Fruit fly (Drosophila melanogaster) whole organism, embryonic: ENCODE results near the gene mAChR-C.

Experiments used
- Atf6 ChIP-seq: fragments of 200-800 bp; sonication (Bioruptor generic); IDR thresholded peaks from 2 replicates; pipeline ENCODE4 v1.3.6; 2022; ENCODE audit warnings: missing biosample characterization, missing genetic modification characterization
- B-H1 ChIP-seq: fragments of 200-800 bp; sonication (Bioruptor generic); IDR thresholded peaks from 3 replicates; pipeline ENCODE4 v1.3.6; 2022; ENCODE audit warnings: missing biosample characterization, missing genetic modification characterization
- Bteb2 ChIP-seq: fragments of 200-800 bp; sonication (Bioruptor generic); optimal IDR thresholded peaks from 2 replicates; lab custom pipeline; 2016; ENCODE audit warnings: missing biosample characterization, missing genetic modification characterization
- CG10462 ChIP-seq: fragments of 200-800 bp; sonication (Bioruptor generic); optimal IDR thresholded peaks from 2 replicates; lab custom pipeline; 2016; ENCODE audit warnings: missing biosample characterization, missing genetic modification characterization
- CG11456 ChIP-seq: fragments of 200-800 bp; sonication (Bioruptor generic); IDR thresholded peaks from 3 replicates; pipeline ENCODE4 v1.3.6; 2022; ENCODE audit warnings: missing biosample characterization, missing genetic modification characterization
- CG12155 ChIP-seq: fragments of 200-800 bp; sonication (Bioruptor generic); optimal IDR thresholded peaks from 3 replicates; lab custom pipeline; 2016; ENCODE audit warnings: missing biosample characterization, missing genetic modification characterization
- CG14965 ChIP-seq: fragments of 200-800 bp; sonication (Bioruptor generic); optimal IDR thresholded peaks from 2 replicates; lab custom pipeline; 2016; ENCODE audit warnings: missing biosample characterization, missing genetic modification characterization, borderline replicate concordance
- CG17186 ChIP-seq: fragments of 200-800 bp; sonication (Bioruptor generic); optimal IDR thresholded peaks from 3 replicates; lab custom pipeline; 2017; ENCODE audit warnings: missing biosample characterization, missing genetic modification reagents, missing genetic modification characterization
- CG1832 ChIP-seq: fragments of 200-800 bp; sonication (Bioruptor generic); optimal IDR thresholded peaks from 2 replicates; lab custom pipeline; 2017; ENCODE audit warnings: missing biosample characterization, mild to moderate bottlenecking, missing genetic modification characterization, inconsistent platforms
- CG18764 ChIP-seq: fragments of 200-800 bp; sonication (Bioruptor generic); optimal IDR thresholded peaks from 3 replicates; lab custom pipeline; 2016; ENCODE audit warnings: missing biosample characterization, missing genetic modification characterization
- CG2199 ChIP-seq: fragments of 200-800 bp; sonication (Bioruptor generic); IDR thresholded peaks from 3 replicates; pipeline ENCODE4 v1.3.6; 2022; ENCODE audit warnings: missing biosample characterization, missing genetic modification characterization
- CG31388 ChIP-seq: fragments of 200-800 bp; sonication (Bioruptor generic); optimal IDR thresholded peaks from 2 replicates; lab custom pipeline; 2016; ENCODE audit warnings: missing biosample characterization, missing genetic modification characterization
- CG3163 ChIP-seq: fragments of 200-800 bp; sonication (Bioruptor generic); optimal IDR thresholded peaks from 3 replicates; lab custom pipeline; 2016; ENCODE audit warnings: missing biosample characterization, missing genetic modification characterization
- CG33213 ChIP-seq: fragments of 200-800 bp; sonication (Bioruptor generic); optimal IDR thresholded peaks from 3 replicates; lab custom pipeline; 2016; ENCODE audit warnings: missing biosample characterization, missing genetic modification characterization
- CG4424 ChIP-seq: fragments of 200-800 bp; sonication (Bioruptor generic); optimal IDR thresholded peaks from 3 replicates; lab custom pipeline; 2016; ENCODE audit warnings: missing biosample characterization, missing genetic modification characterization
- CG6765 ChIP-seq: fragments of 200-800 bp; sonication (Bioruptor generic); optimal IDR thresholded peaks from 3 replicates; lab custom pipeline; 2017; ENCODE audit warnings: missing biosample characterization, mild to moderate bottlenecking, missing genetic modification characterization
- CG6813 ChIP-seq: fragments of 200-800 bp; sonication (Bioruptor generic); optimal IDR thresholded peaks from 2 replicates; lab custom pipeline; 2017; ENCODE audit warnings: missing biosample characterization, missing genetic modification characterization, mild to moderate bottlenecking, moderate library complexity, missing genetic modification reagents
- CG7839 ChIP-seq: fragments of 200-800 bp; sonication (Bioruptor generic); optimal IDR thresholded peaks from 3 replicates; lab custom pipeline; 2018; ENCODE audit warnings: missing biosample characterization, mild to moderate bottlenecking, missing genetic modification characterization, moderate library complexity
- CG7928 ChIP-seq: fragments of 200-800 bp; sonication (Bioruptor generic); optimal IDR thresholded peaks from 2 replicates; lab custom pipeline; 2017; ENCODE audit warnings: missing biosample characterization, mild to moderate bottlenecking, missing genetic modification characterization
- CG9797 ChIP-seq: fragments of 200-800 bp; sonication (Bioruptor generic); optimal IDR thresholded peaks from 3 replicates; lab custom pipeline; 2018; ENCODE audit warnings: missing biosample characterization, mild to moderate bottlenecking, missing genetic modification characterization
- Dek ChIP-seq: fragments of 200-800 bp; sonication (Bioruptor generic); optimal IDR thresholded peaks from 3 replicates; lab custom pipeline; 2019; ENCODE audit warnings: missing biosample characterization, mild to moderate bottlenecking, missing genetic modification characterization, moderate library complexity
- Dref ChIP-seq: fragments of 200-800 bp; sonication (Bioruptor generic); IDR thresholded peaks from 2 replicates; pipeline ENCODE4 v1.3.6; 2022; ENCODE audit warnings: missing biosample characterization, missing genetic modification characterization
- E2f2 ChIP-seq: fragments of 200-800 bp; sonication (Bioruptor generic); IDR thresholded peaks from 2 replicates; pipeline ENCODE4 v1.3.6; 2022; ENCODE audit warnings: missing biosample characterization, missing genetic modification characterization
- Elba2 ChIP-seq: fragments of 200-800 bp; sonication (Bioruptor generic); optimal IDR thresholded peaks from 3 replicates; lab custom pipeline; 2016; ENCODE audit warnings: missing biosample characterization, missing genetic modification characterization
- Fer3 ChIP-seq: fragments of 200-800 bp; sonication (Bioruptor generic); optimal IDR thresholded peaks from 2 replicates; lab custom pipeline; 2018; ENCODE audit warnings: missing biosample characterization, mild to moderate bottlenecking, missing genetic modification characterization, moderate library complexity
- Lim3 ChIP-seq: fragments of 200-800 bp; sonication (Bioruptor generic); IDR thresholded peaks from 2 replicates; pipeline ENCODE4 v1.3.6; 2022; ENCODE audit warnings: missing biosample characterization, missing genetic modification characterization
- MBD-R2 ChIP-seq: fragments of 200-800 bp; sonication (Bioruptor generic); IDR thresholded peaks from 2 replicates; pipeline ENCODE4 v1.3.6; 2022; ENCODE audit warnings: missing biosample characterization, missing genetic modification characterization
- Mad ChIP-seq: fragments of 200-800 bp; sonication (Bioruptor generic); optimal IDR thresholded peaks from 2 replicates; lab custom pipeline; 2016; ENCODE audit warnings: missing biosample characterization, missing genetic modification characterization
- Mes4 ChIP-seq: fragments of 200-800 bp; sonication (Bioruptor generic); optimal IDR thresholded peaks from 2 replicates; lab custom pipeline; 2016; ENCODE audit warnings: missing biosample characterization, missing genetic modification characterization
- Optix ChIP-seq: fragments of 200-800 bp; sonication (Bioruptor generic); IDR thresholded peaks from 3 replicates; pipeline ENCODE4 v1.3.6; 2022; ENCODE audit warnings: missing biosample characterization, missing genetic modification characterization
- Six4 ChIP-seq: fragments of 200-800 bp; sonication (Bioruptor generic); optimal IDR thresholded peaks from 2 replicates; lab custom pipeline; 2016; ENCODE audit warnings: missing biosample characterization, missing genetic modification characterization
- Vsx1 ChIP-seq: fragments of 200-800 bp; sonication (Bioruptor generic); optimal IDR thresholded peaks from 2 replicates; lab custom pipeline; 2017; ENCODE audit warnings: missing biosample characterization, mild to moderate bottlenecking, missing genetic modification characterization, missing genetic modification reagents
- Xbp1 ChIP-seq: fragments of 200-800 bp; sonication (Bioruptor generic); optimal IDR thresholded peaks from 3 replicates; lab custom pipeline; 2016; ENCODE audit warnings: missing biosample characterization, mild to moderate bottlenecking, missing genetic modification characterization
- al ChIP-seq: fragments of 200-800 bp; sonication (Bioruptor generic); IDR thresholded peaks from 2 replicates; pipeline ENCODE4 v1.3.6; 2022; ENCODE audit warnings: missing biosample characterization, missing genetic modification characterization
- aop ChIP-seq: fragments of 200-800 bp; sonication (Bioruptor generic); IDR thresholded peaks from 2 replicates; pipeline ENCODE4 v1.3.6; 2022; ENCODE audit warnings: missing biosample characterization, missing genetic modification characterization
- br ChIP-seq: fragments of >200 bp; optimal IDR thresholded peaks from 2 replicates; lab custom pipeline; 2017
- dan ChIP-seq: fragments of 200-800 bp; sonication (Bioruptor generic); IDR thresholded peaks from 2 replicates; pipeline ENCODE4 v1.3.6; 2022; ENCODE audit warnings: missing biosample characterization, missing genetic modification characterization
- dm ChIP-seq: fragments of 200-800 bp; sonication (Bioruptor generic); optimal IDR thresholded peaks from 3 replicates; lab custom pipeline; 2016; ENCODE audit warnings: missing biosample characterization, missing genetic modification characterization
- ems ChIP-seq: fragments of 200-800 bp; sonication (Bioruptor generic); optimal IDR thresholded peaks from 3 replicates; lab custom pipeline; 2016; ENCODE audit warnings: missing biosample characterization, missing genetic modification characterization
- esg ChIP-seq: fragments of 200-800 bp; sonication (Bioruptor generic); conservative IDR thresholded peaks from 2 replicates; pipeline ENCODE4 v1.3.6; 2022; ENCODE audit warnings: missing biosample characterization, missing genetic modification characterization
- fd3F ChIP-seq: fragments of 200-800 bp; sonication (Bioruptor generic); optimal IDR thresholded peaks from 2 replicates; lab custom pipeline; 2018; ENCODE audit warnings: missing biosample characterization, mild to moderate bottlenecking, missing genetic modification characterization, moderate library complexity
- ind ChIP-seq: fragments of 200-800 bp; sonication (Bioruptor generic); optimal IDR thresholded peaks from 3 replicates; lab custom pipeline; 2016; ENCODE audit warnings: missing biosample characterization, missing genetic modification characterization
- kay ChIP-seq: fragments of 200-800 bp; sonication (Bioruptor generic); optimal IDR thresholded peaks from 2 replicates; lab custom pipeline; 2016; ENCODE audit warnings: missing biosample characterization, missing genetic modification characterization
- maf-S ChIP-seq: fragments of 200-800 bp; sonication (Bioruptor generic); optimal IDR thresholded peaks from 2 replicates; lab custom pipeline; 2016; ENCODE audit warnings: missing biosample characterization, missing genetic modification characterization
- nmo ChIP-seq: fragments of 200-800 bp; sonication (Bioruptor generic); optimal IDR thresholded peaks from 2 replicates; lab custom pipeline; 2018; ENCODE audit warnings: missing biosample characterization, mild to moderate bottlenecking, missing genetic modification characterization, moderate library complexity
- psq ChIP-seq: fragments of 200-800 bp; sonication (Bioruptor generic); optimal IDR thresholded peaks from 2 replicates; lab custom pipeline; 2017; ENCODE audit warnings: missing biosample characterization, missing genetic modification characterization
- pzg ChIP-seq: fragments of 200-800 bp; sonication (Bioruptor generic); optimal IDR thresholded peaks from 3 replicates; lab custom pipeline; 2018; ENCODE audit warnings: missing biosample characterization, mild to moderate bottlenecking, missing genetic modification characterization, moderate library complexity
- sc ChIP-seq, 3 experiments: fragments of >200 bp in 2 of 3; fragments of 200-800 bp in 1 of 3; sonication (Bioruptor generic) in 1 of 3; optimal IDR thresholded peaks; 2 replicates in 2 of 3; 3 replicates in 1 of 3; lab custom pipeline; 2017; ENCODE audit warnings: mild to moderate bottlenecking in 1 of 3, missing biosample characterization in 1 of 3, missing genetic modification characterization in 1 of 3, missing genetic modification reagents in 1 of 3
- toy ChIP-seq: fragments of 200-800 bp; sonication (Bioruptor generic); IDR thresholded peaks from 2 replicates; pipeline ENCODE4 v1.3.6; 2022; ENCODE audit warnings: missing biosample characterization, missing genetic modification characterization
- ttk ChIP-seq: fragments of 200-800 bp; sonication (Bioruptor generic); IDR thresholded peaks from 2 replicates; pipeline ENCODE4 v2.1.2; 2022; ENCODE audit warnings: missing biosample characterization, missing genetic modification characterization
- tup ChIP-seq: fragments of 200-800 bp; sonication (Bioruptor generic); optimal IDR thresholded peaks from 2 replicates; lab custom pipeline; 2016; ENCODE audit warnings: missing biosample characterization, mild to moderate bottlenecking, missing genetic modification characterization, moderate library complexity

The mAChR-C gene

DNA sequence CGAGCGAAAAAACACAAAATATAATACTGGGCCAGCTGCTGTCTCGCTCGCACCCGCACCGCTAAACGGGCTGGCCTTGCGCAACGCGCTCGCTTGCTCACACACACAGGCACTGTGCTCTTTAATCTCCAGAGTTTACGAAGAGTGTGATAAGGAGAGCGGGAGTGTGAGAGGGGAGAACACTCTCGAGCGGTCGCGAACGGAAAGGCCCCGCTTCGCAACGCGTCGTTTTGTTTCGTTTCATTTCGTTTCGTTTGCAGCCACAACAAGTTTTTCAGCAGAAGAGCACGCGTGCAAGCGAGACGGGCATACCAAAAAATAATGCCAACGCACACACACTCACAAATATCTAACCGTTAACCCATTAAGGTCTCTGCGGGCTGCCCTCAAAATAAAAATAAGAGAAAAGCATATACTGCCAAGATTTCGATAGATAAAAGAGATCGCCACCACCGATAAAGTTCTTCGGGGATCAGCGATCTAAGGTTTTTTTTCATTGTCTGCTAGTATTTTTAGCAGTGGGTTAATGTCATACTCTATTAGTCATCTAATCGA, 29.1 kb upstream of the mAChR-C start:
- TF ChIP-seq E2f2 (GFP tag; lab: Robert Waterston, UW) (peak; percentile 36; the same call in 1 of the 2 replicates), CG18764 (GFP tag; lab: Kevin White, UChicago) (no peak), nmo (peak; percentile 52), tup (GFP tag; lab: Kevin White, UChicago) (no peak), dm (GFP tag; lab: Kevin White, UChicago) (peak; percentile 10), Xbp1 (peak; percentile 17), al (peak; percentile 66), kay (GFP tag; lab: Kevin White, UChicago) (peak; percentile 12), aop (GFP tag; lab: Robert Waterston, UW) (no peak), CG1832 (peak; percentile 91), Lim3 (GFP tag; lab: Robert Waterston, UW) (no peak), CG3163 (GFP tag; lab: Kevin White, UChicago) (peak; percentile 63), Mad (GFP tag; lab: Kevin White, UChicago) (no peak), CG6813 (GFP tag; lab: Kevin White, UChicago) (no peak), B-H1 (GFP tag; lab: Robert Waterston, UW) (peak; percentile 38; the same call in 1 of the 3 replicates), esg (GFP tag; lab: Robert Waterston, UW) (peak; percentile 67), CG12155 (GFP tag; lab: Kevin White, UChicago) (peak; percentile 29), fd3F (peak; percentile 63), CG33213 (GFP tag; lab: Kevin White, UChicago) (no peak), Six4 (no peak), toy (GFP tag; lab: Robert Waterston, UW) (peak; percentile 38; the same call in 1 of the 2 replicates), Fer3 (tag; lab: Kevin White, UChicago) (peak; percentile 70), CG11456 (GFP tag; lab: Robert Waterston, UW) (peak; percentile 73), MBD-R2 (GFP tag; lab: Robert Waterston, UW) (peak; percentile 47), psq (GFP tag; lab: Kevin White, UChicago) (peak; percentile 79), Dref (GFP tag; lab: Robert Waterston, UW) (no peak), Dek (tag; lab: Kevin White, UChicago) (peak; percentile 67), ind (peak; percentile 55), Mes4 (GFP tag; lab: Kevin White, UChicago) (no peak), ems (GFP tag; lab: Kevin White, UChicago) (peak; percentile 26), CG17186 (GFP tag; lab: Kevin White, UChicago) (no peak), br (lab: Kevin White, UChicago) (no peak), dan (GFP tag; lab: Robert Waterston, UW) (no peak), CG7839 (tag; lab: Kevin White, UChicago) (peak; percentile 69), CG4424 (GFP tag; lab: Kevin White, UChicago) (peak; percentile 3), sc (optimal IDR thresholded peaks at IDR 0.05; lab: Kevin White, UChicago) (no peak), sc (GFP tag; optimal IDR thresholded peaks at IDR 0.05; lab: Kevin White, UChicago) (no peak), maf-S (GFP tag; lab: Kevin White, UChicago) (peak; percentile 33), CG31388 (GFP tag; lab: Kevin White, UChicago) (no peak), pzg (no peak), CG2199 (GFP tag; lab: Robert Waterston, UW) (peak; percentile 88), Atf6 (GFP tag; lab: Robert Waterston, UW) (peak; percentile 50; the same call in 1 of the 2 replicates), ttk (GFP tag; lab: Robert Waterston, UW) (peak; percentile 13), Vsx1 (no peak), Elba2 (GFP tag; lab: Kevin White, UChicago) (no peak), CG10462 (GFP tag; lab: Kevin White, UChicago) (no peak), Bteb2 (no peak), CG9797 (GFP tag; lab: Kevin White, UChicago) (no peak), Optix (peak; percentile 70; the same call in 2 of the 3 replicates), CG6765 (GFP tag; lab: Kevin White, UChicago) (no peak), CG7928 (no peak), CG14965 (GFP tag; lab: Kevin White, UChicago) (no peak)
